Fruit fly (Drosophila melanogaster) whole organism, embryonic: ENCODE data around the gene robo3.

Source experiments
- Ada2b ChIP-seq: fragments of 200-800 bp; sonication (Bioruptor generic); IDR thresholded peaks from 2 replicates; pipeline ENCODE4 v1.3.6; 2022; ENCODE audit warnings: missing biosample characterization, missing genetic modification characterization
- Adf1 ChIP-seq: fragments of 200-800 bp; sonication (Bioruptor generic); IDR thresholded peaks from 2 replicates; pipeline ENCODE4 v1.3.6; 2022; ENCODE audit warnings: missing biosample characterization, missing genetic modification characterization
- Antp ChIP-seq: fragments of 200-800 bp; sonication (Bioruptor generic); optimal IDR thresholded peaks from 3 replicates; lab custom pipeline; 2016; ENCODE audit warnings: missing biosample characterization, missing genetic modification characterization
- Asciz ChIP-seq: fragments of 200-800 bp; sonication (Bioruptor generic); optimal IDR thresholded peaks from 2 replicates; lab custom pipeline; 2017; ENCODE audit warnings: missing biosample characterization, mild to moderate bottlenecking, missing genetic modification characterization, missing genetic modification reagents
- Atf6 ChIP-seq: fragments of 200-800 bp; sonication (Bioruptor generic); IDR thresholded peaks from 2 replicates; pipeline ENCODE4 v1.3.6; 2022; ENCODE audit warnings: missing biosample characterization, missing genetic modification characterization
- CG11093 ChIP-seq: fragments of 200-800 bp; sonication (Bioruptor generic); IDR thresholded peaks from 3 replicates; pipeline ENCODE4 v1.3.6; 2022; ENCODE audit warnings: missing biosample characterization, missing genetic modification characterization
- CG13775 ChIP-seq: fragments of 200-800 bp; sonication (Bioruptor generic); optimal IDR thresholded peaks from 3 replicates; lab custom pipeline; 2017; ENCODE audit warnings: missing biosample characterization, mild to moderate bottlenecking, missing genetic modification characterization
- CG15601 ChIP-seq: fragments of 200-800 bp; sonication (Bioruptor generic); optimal IDR thresholded peaks from 3 replicates; lab custom pipeline; 2019; ENCODE audit warnings: missing biosample characterization, mild to moderate bottlenecking, missing genetic modification characterization, moderate library complexity
- CG1647 ChIP-seq: fragments of 200-800 bp; sonication (Bioruptor generic); optimal IDR thresholded peaks from 3 replicates; lab custom pipeline; 2016; ENCODE audit warnings: missing biosample characterization, missing genetic modification characterization
- CG16815 ChIP-seq: fragments of 200-800 bp; sonication (Bioruptor generic); optimal IDR thresholded peaks from 3 replicates; lab custom pipeline; 2017; ENCODE audit warnings: missing biosample characterization, mild to moderate bottlenecking, missing genetic modification characterization
- CG17385 ChIP-seq: fragments of 200-800 bp; sonication (Bioruptor generic); optimal IDR thresholded peaks from 3 replicates; lab custom pipeline; 2018; ENCODE audit warnings: missing biosample characterization, mild to moderate bottlenecking, missing genetic modification characterization
- CG17612 ChIP-seq: fragments of 200-800 bp; sonication (Bioruptor generic); IDR thresholded peaks from 2 replicates; pipeline ENCODE4 v1.3.6; 2022; ENCODE audit warnings: missing biosample characterization, missing genetic modification characterization
- CG18262 ChIP-seq: fragments of 200-800 bp; optimal IDR thresholded peaks from 3 replicates; lab custom pipeline; 2019; ENCODE audit warnings: missing biosample characterization, mild to moderate bottlenecking, missing genetic modification characterization, moderate library complexity
- CG32532 ChIP-seq: fragments of 200-800 bp; sonication (Bioruptor generic); IDR thresholded peaks from 2 replicates; pipeline ENCODE4 v1.3.6; 2022; ENCODE audit warnings: missing biosample characterization, missing genetic modification characterization
- CG32767 ChIP-seq: fragments of 200-800 bp; sonication (Bioruptor generic); IDR thresholded peaks from 2 replicates; pipeline ENCODE4 v1.3.6; 2022; ENCODE audit warnings: missing biosample characterization, missing genetic modification characterization
- CG3281 ChIP-seq: fragments of 200-800 bp; sonication (Bioruptor generic); optimal IDR thresholded peaks from 3 replicates; lab custom pipeline; 2017; ENCODE audit warnings: missing biosample characterization, mild to moderate bottlenecking, missing genetic modification characterization
- CG6654 ChIP-seq: fragments of 200-800 bp; sonication (Bioruptor generic); optimal IDR thresholded peaks from 2 replicates; lab custom pipeline; 2017; ENCODE audit warnings: missing biosample characterization, mild to moderate bottlenecking, missing genetic modification characterization
- CG8388 ChIP-seq: fragments of 200-800 bp; sonication (Bioruptor generic); optimal IDR thresholded peaks from 2 replicates; lab custom pipeline; 2019; ENCODE audit warnings: missing biosample characterization, mild to moderate bottlenecking, missing genetic modification characterization, moderate library complexity
- CG9727 ChIP-seq: fragments of 200-800 bp; sonication (Bioruptor generic); optimal IDR thresholded peaks from 3 replicates; lab custom pipeline; 2017; ENCODE audit warnings: missing biosample characterization, mild to moderate bottlenecking, missing genetic modification characterization
- CG9817 ChIP-seq: fragments of 200-800 bp; sonication (Bioruptor generic); optimal IDR thresholded peaks from 2 replicates; lab custom pipeline; 2018; ENCODE audit warnings: missing biosample characterization, mild to moderate bottlenecking, missing genetic modification characterization, moderate library complexity
- Camta ChIP-seq: fragments of 200-800 bp; sonication (Bioruptor generic); optimal IDR thresholded peaks from 2 replicates; lab custom pipeline; 2016; ENCODE audit warnings: missing biosample characterization, missing genetic modification characterization
- CoRest ChIP-seq: fragments of 200-800 bp; sonication (Bioruptor generic); optimal IDR thresholded peaks from 3 replicates; lab custom pipeline; 2018; ENCODE audit warnings: missing biosample characterization, mild to moderate bottlenecking, missing genetic modification characterization, moderate library complexity
- Fer2 ChIP-seq: fragments of 200-800 bp; sonication (Bioruptor generic); optimal IDR thresholded peaks from 2 replicates; lab custom pipeline; 2018; ENCODE audit warnings: missing biosample characterization, mild to moderate bottlenecking, missing genetic modification characterization, moderate library complexity
- GATAe ChIP-seq: fragments of 200-800 bp; sonication (Bioruptor generic); conservative IDR thresholded peaks from 2 replicates; pipeline ENCODE4 v1.3.6; 2022; ENCODE audit warnings: missing biosample characterization, missing genetic modification characterization
- H15 ChIP-seq: fragments of 200-800 bp; sonication (Bioruptor generic); IDR thresholded peaks from 3 replicates; pipeline ENCODE4 v1.3.6; 2022; ENCODE audit warnings: missing biosample characterization, missing genetic modification characterization
- HLH4C ChIP-seq: fragments of 200-800 bp; sonication (Bioruptor generic); IDR thresholded peaks from 3 replicates; pipeline ENCODE4 v1.3.6; 2022; ENCODE audit warnings: missing biosample characterization, missing genetic modification characterization; ENCODE audit not compliant: partially characterized antibody
- HLH54F ChIP-seq: fragments of 200-800 bp; sonication (Bioruptor generic); optimal IDR thresholded peaks from 3 replicates; lab custom pipeline; 2016; ENCODE audit warnings: missing biosample characterization, missing genetic modification characterization
- HmgD ChIP-seq: fragments of 200-800 bp; sonication (Bioruptor generic); optimal IDR thresholded peaks from 3 replicates; lab custom pipeline; 2016; ENCODE audit warnings: missing biosample characterization, missing genetic modification characterization
- HmgZ ChIP-seq: fragments of 200-800 bp; sonication (Bioruptor generic); optimal IDR thresholded peaks from 2 replicates; lab custom pipeline; 2018; ENCODE audit warnings: missing biosample characterization, mild to moderate bottlenecking, missing genetic modification characterization
- Hr78 ChIP-seq, 2 experiments: fragments of 200-800 bp in 1 of 2; fragments of >200 bp in 1 of 2; sonication (Bioruptor generic) in 1 of 2; optimal IDR thresholded peaks; 2 replicates each; lab custom pipeline; 2017 to 2019; ENCODE audit warnings: missing biosample characterization in 2 of 2, missing genetic modification characterization in 2 of 2, mild to moderate bottlenecking in 1 of 2, moderate library complexity in 1 of 2
- Hsf ChIP-seq: fragments of 200-800 bp; sonication (Bioruptor generic); optimal IDR thresholded peaks from 3 replicates; lab custom pipeline; 2016; ENCODE audit warnings: missing biosample characterization, missing genetic modification characterization
- Lhr ChIP-seq: fragments of 200-800 bp; sonication (Bioruptor generic); optimal IDR thresholded peaks from 3 replicates; lab custom pipeline; 2017; ENCODE audit warnings: mild to moderate bottlenecking, missing biosample characterization, missing genetic modification reagents, missing genetic modification characterization
- Med ChIP-seq: fragments of 200-800 bp; sonication (Bioruptor generic); peaks from one replicate; lab custom pipeline; 2016; ENCODE audit warnings: missing biosample characterization, missing genetic modification characterization, mild to moderate bottlenecking, inconsistent platforms, moderate library complexity
- Myb ChIP-seq: fragments of 200-800 bp; sonication (Bioruptor generic); optimal IDR thresholded peaks from 2 replicates; lab custom pipeline; 2016; ENCODE audit warnings: missing biosample characterization, missing genetic modification characterization
- NC2β ChIP-seq: fragments of 200-800 bp; sonication (Bioruptor generic); optimal IDR thresholded peaks from 2 replicates; lab custom pipeline; 2016; ENCODE audit warnings: missing biosample characterization, missing genetic modification characterization
- Oaz ChIP-seq: fragments of 200-800 bp; sonication (Bioruptor generic); IDR thresholded peaks from 2 replicates; pipeline ENCODE4 v1.3.6; 2022; ENCODE audit warnings: missing biosample characterization, missing genetic modification characterization
- Rx ChIP-seq: fragments of 200-800 bp; sonication (Bioruptor generic); IDR thresholded peaks from 2 replicates; pipeline ENCODE4 v1.3.6; 2022; ENCODE audit warnings: missing biosample characterization, missing genetic modification characterization
- YL-1 ChIP-seq: fragments of 200-800 bp; sonication (Bioruptor generic); optimal IDR thresholded peaks from 3 replicates; lab custom pipeline; 2017; ENCODE audit warnings: missing biosample characterization, mild to moderate bottlenecking, missing genetic modification characterization
- cad ChIP-seq: fragments of >200 bp; optimal IDR thresholded peaks from 2 replicates; lab custom pipeline; 2017; ENCODE audit warnings: missing biosample characterization, missing genetic modification characterization
- croc ChIP-seq: fragments of 200-800 bp; sonication (Bioruptor generic); conservative IDR thresholded peaks from 3 replicates; pipeline ENCODE4 v1.3.6; 2022; ENCODE audit warnings: missing biosample characterization, missing genetic modification characterization
- ems ChIP-seq: fragments of 200-800 bp; sonication (Bioruptor generic); optimal IDR thresholded peaks from 3 replicates; lab custom pipeline; 2016; ENCODE audit warnings: missing biosample characterization, missing genetic modification characterization
- fd64A ChIP-seq: fragments of 200-800 bp; sonication (Bioruptor generic); optimal IDR thresholded peaks from 3 replicates; lab custom pipeline; 2018; ENCODE audit warnings: missing biosample characterization, mild to moderate bottlenecking, missing genetic modification characterization
- fu2 ChIP-seq: fragments of 200-800 bp; sonication (Bioruptor generic); optimal IDR thresholded peaks from 2 replicates; lab custom pipeline; 2016; ENCODE audit warnings: missing biosample characterization, missing genetic modification characterization
- grn ChIP-seq: fragments of 200-800 bp; sonication (Bioruptor generic); optimal IDR thresholded peaks from 3 replicates; lab custom pipeline; 2017; ENCODE audit warnings: missing biosample characterization, missing genetic modification characterization
- jing ChIP-seq: fragments of 200-800 bp; sonication (Bioruptor generic); optimal IDR thresholded peaks from 2 replicates; lab custom pipeline; 2018; ENCODE audit warnings: missing biosample characterization, mild to moderate bottlenecking, missing genetic modification characterization
- lov ChIP-seq, 2 experiments: fragments of 200-800 bp in 1 of 2; fragments of >200 bp in 1 of 2; sonication (Bioruptor generic) in 1 of 2; IDR thresholded peaks in 1 of 2; optimal IDR thresholded peaks in 1 of 2; 2 replicates in 1 of 2; 3 replicates in 1 of 2; pipeline versions ENCODE4 v1.3.6 to Lab custom; 2017 to 2022; ENCODE audit warnings: missing biosample characterization in 1 of 2, missing genetic modification characterization in 1 of 2
- nerfin-1 ChIP-seq: fragments of 200-800 bp; sonication (Bioruptor generic); optimal IDR thresholded peaks from 3 replicates; lab custom pipeline; 2019; ENCODE audit warnings: missing biosample characterization, mild to moderate bottlenecking, missing genetic modification characterization, moderate library complexity
- org-1 ChIP-seq: fragments of 200-800 bp; sonication (Bioruptor generic); optimal IDR thresholded peaks from 2 replicates; lab custom pipeline; 2017; ENCODE audit warnings: missing biosample characterization, missing genetic modification characterization
- pros ChIP-seq: fragments of 200-800 bp; sonication (Bioruptor generic); optimal IDR thresholded peaks from 3 replicates; lab custom pipeline; 2019; ENCODE audit warnings: missing biosample characterization, mild to moderate bottlenecking, missing genetic modification characterization, moderate library complexity
- sens ChIP-seq: fragments of 200-800 bp; sonication (Bioruptor generic); peaks from one replicate; lab custom pipeline; 2016; ENCODE audit warnings: missing biosample characterization, missing genetic modification characterization
- stwl ChIP-seq: fragments of 200-800 bp; sonication (Bioruptor generic); optimal IDR thresholded peaks from 3 replicates; lab custom pipeline; 2018; ENCODE audit warnings: missing biosample characterization, mild to moderate bottlenecking, missing genetic modification characterization, moderate library complexity
- zfh2 ChIP-seq: fragments of 200-800 bp; sonication (Bioruptor generic); optimal IDR thresholded peaks from 2 replicates; lab custom pipeline; 2016; ENCODE audit warnings: missing biosample characterization, missing genetic modification characterization

The robo3 gene

DNA sequence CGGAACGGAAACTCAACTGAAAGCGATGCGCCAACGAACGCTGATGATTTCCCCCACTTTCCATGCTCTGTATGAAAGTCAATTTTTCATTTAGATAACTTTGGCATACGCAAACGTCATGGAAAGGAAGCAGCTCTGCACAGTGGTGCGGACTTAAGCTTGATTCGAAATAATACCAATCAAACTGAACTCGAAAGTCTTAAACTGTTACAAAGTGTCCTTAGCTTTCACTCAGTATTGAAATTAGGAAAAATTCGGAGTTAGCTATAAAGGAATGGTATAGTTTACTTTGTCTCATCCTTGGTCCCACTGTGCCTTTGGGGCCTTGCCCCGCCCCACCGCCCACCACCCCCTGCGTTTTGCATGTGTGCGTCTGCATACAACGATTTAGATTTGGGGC is 48.8 kb upstream of the robo3 start (continued):
- TF ChIP-seq Lhr (GFP tag; lab: Kevin White, UChicago), result no peak
- no peak for TF ChIP-seq Hr78 (GFP tag; optimal IDR thresholded peaks at IDR 0.05; lab: Kevin White, UChicago)
- TF ChIP-seq fd64A (GFP tag; lab: Kevin White, UChicago), result no peak
- peak; percentile 54 for TF ChIP-seq org-1 (GFP tag; lab: Kevin White, UChicago)
- peak; percentile 55 for TF ChIP-seq CG3281 (GFP tag; lab: Kevin White, UChicago)
- peak; percentile 29 for TF ChIP-seq HmgZ (tag; lab: Kevin White, UChicago)
- no peak for TF ChIP-seq cad (GFP tag; lab: Kevin White, UChicago)
- 0 out of 2 replicates have a peak, but pooled peaks have one; percentile 36 for TF ChIP-seq Adf1 (GFP tag; lab: Robert Waterston, UW)
- no peak for TF ChIP-seq pros
- TF ChIP-seq Fer2 (tag; lab: Kevin White, UChicago), result peak; percentile 1
- peak; percentile 24 for TF ChIP-seq CG16815 (GFP tag; lab: Kevin White, UChicago)
- TF ChIP-seq CG1647 (GFP tag; lab: Kevin White, UChicago), result no peak
- no peak for TF ChIP-seq ems (GFP tag; lab: Kevin White, UChicago)
- TF ChIP-seq Ada2b (GFP tag; lab: Robert Waterston, UW), result peak; percentile 78
- no peak for TF ChIP-seq CG13775 (GFP tag; lab: Kevin White, UChicago)
- TF ChIP-seq NC2β, result no peak
- TF ChIP-seq croc, result 0 out of 3 replicates have a peak, but pooled peaks have one; percentile 13
- no peak for TF ChIP-seq YL-1 (GFP tag; lab: Kevin White, UChicago)
- TF ChIP-seq HLH54F (GFP tag; lab: Kevin White, UChicago), result no peak
- TF ChIP-seq zfh2 (GFP tag; lab: Kevin White, UChicago), result no peak
- TF ChIP-seq jing (GFP tag; lab: Kevin White, UChicago), result no peak
- TF ChIP-seq CG32767 (GFP tag; lab: Robert Waterston, UW), result peak; percentile 62
- TF ChIP-seq HLH4C, result no peak
- TF ChIP-seq CG17385 (GFP tag; lab: Kevin White, UChicago), result peak; percentile 63
- peak; percentile 15 for TF ChIP-seq Antp
- TF ChIP-seq GATAe (GFP tag; lab: Robert Waterston, UW), result no peak
- peak; percentile 51; the same call in 1 of the 3 replicates for TF ChIP-seq CG11093 (GFP tag; lab: Robert Waterston, UW)
- TF ChIP-seq CoRest, result peak; percentile 36
- no peak for TF ChIP-seq stwl (tag; lab: Kevin White, UChicago)
- no peak for TF ChIP-seq fu2 (GFP tag; lab: Kevin White, UChicago)
- no peak for TF ChIP-seq lov (optimal IDR thresholded peaks at IDR 0.05; lab: Kevin White, UChicago)
- TF ChIP-seq lov (GFP tag; IDR thresholded peaks at IDR 0.05; lab: Robert Waterston, UW), result 0 out of 3 replicates have a peak, but pooled peaks have one; percentile 25
- TF ChIP-seq CG6654 (GFP tag; lab: Kevin White, UChicago), result no peak
- no peak for TF ChIP-seq nerfin-1 (tag; lab: Kevin White, UChicago)
- peak; percentile 72 for TF ChIP-seq Rx (GFP tag; lab: Robert Waterston, UW)
- TF ChIP-seq grn (GFP tag; lab: Kevin White, UChicago), result no peak

DNA sequence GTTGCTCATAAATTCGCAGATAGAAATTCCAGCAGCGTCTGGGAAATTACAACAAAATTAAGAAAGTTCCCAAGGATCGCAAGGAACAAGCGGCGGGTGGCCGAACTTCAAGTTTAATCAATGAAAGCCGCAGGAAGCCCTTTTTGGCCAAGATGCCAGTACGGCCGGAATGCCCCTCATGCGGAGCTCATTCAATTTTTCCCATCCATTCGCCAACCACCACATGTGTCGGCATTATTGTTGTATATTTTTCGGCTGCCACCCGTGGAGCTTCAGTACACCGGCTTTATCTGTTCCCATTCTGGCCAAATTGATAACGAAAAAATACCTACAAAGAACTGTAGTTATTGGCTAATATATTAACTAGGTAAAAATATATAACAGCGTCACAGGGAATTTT is 44.7 kb upstream of the robo3 start:
- TF ChIP-seq CG17612 (GFP tag; lab: Robert Waterston, UW) (peak; percentile 56; the same call in 1 of the 2 replicates), Oaz (GFP tag; lab: Robert Waterston, UW) (no peak), CG9727 (GFP tag; lab: Kevin White, UChicago) (no peak), CG8388 (no peak), Asciz (no peak), Camta (GFP tag; lab: Kevin White, UChicago) (no peak), HmgD (no peak), sens (peak; percentile 16), CG9817 (tag; lab: Kevin White, UChicago) (no peak), H15 (GFP tag; lab: Robert Waterston, UW) (no peak), CG15601 (tag; lab: Kevin White, UChicago) (peak; percentile 30), CG18262 (tag; lab: Kevin White, UChicago) (no peak), Myb (GFP tag; lab: Kevin White, UChicago) (no peak), Hsf (GFP tag; lab: Kevin White, UChicago) (no peak), CG32532 (GFP tag; lab: Robert Waterston, UW) (no peak), Atf6 (GFP tag; lab: Robert Waterston, UW) (no peak), Med (peak; percentile 23)
